Fruit fly (Drosophila melanogaster) whole organism, adult: Measurements from ENCODE around the gene CG11977.

Source experiments
- CG11617 ChIP-seq: fragments of 200-800 bp; sonication (Bioruptor generic); optimal IDR thresholded peaks from 2 replicates; lab custom pipeline; 2017; ENCODE audit warnings: mild to moderate bottlenecking, missing biosample characterization, missing genetic modification reagents, missing genetic modification characterization
- CG12768 ChIP-seq: fragments of 200-800 bp; sonication (Bioruptor generic); optimal IDR thresholded peaks from 2 replicates; lab custom pipeline; 2017; ENCODE audit warnings: missing biosample characterization, missing genetic modification characterization, mild to moderate bottlenecking, moderate library complexity, missing genetic modification reagents
- CG14711 ChIP-seq: fragments of 200-800 bp; sonication (Bioruptor generic); optimal IDR thresholded peaks from 2 replicates; lab custom pipeline; 2018; ENCODE audit warnings: missing biosample characterization, mild to moderate bottlenecking, missing genetic modification characterization, moderate library complexity
- CG1620 ChIP-seq: fragments of 200-800 bp; sonication (Bioruptor generic); optimal IDR thresholded peaks from 2 replicates; lab custom pipeline; 2016; ENCODE audit warnings: missing biosample characterization, missing genetic modification characterization
- CG33017 ChIP-seq: fragments of 200-800 bp; sonication (Bioruptor generic); optimal IDR thresholded peaks from 2 replicates; lab custom pipeline; 2018; ENCODE audit warnings: missing biosample characterization, mild to moderate bottlenecking, missing genetic modification characterization, moderate library complexity
- CG5204 ChIP-seq: fragments of 200-800 bp; sonication (Bioruptor generic); optimal IDR thresholded peaks from 2 replicates; lab custom pipeline; 2016; ENCODE audit warnings: missing biosample characterization, missing genetic modification characterization
- CG7045 ChIP-seq: fragments of 200-800 bp; sonication (Bioruptor generic); optimal IDR thresholded peaks from 2 replicates; lab custom pipeline; 2017; ENCODE audit warnings: missing biosample characterization, mild to moderate bottlenecking, missing genetic modification characterization
- CG7101 ChIP-seq: fragments of 200-800 bp; sonication (Bioruptor generic); optimal IDR thresholded peaks from 2 replicates; lab custom pipeline; 2018; ENCODE audit warnings: missing biosample characterization, mild to moderate bottlenecking, missing genetic modification characterization, moderate library complexity
- Clk ChIP-seq: fragments of 200-800 bp; sonication (Bioruptor generic); optimal IDR thresholded peaks from 2 replicates; lab custom pipeline; 2017; ENCODE audit warnings: missing biosample characterization, missing genetic modification characterization
- Crg-1 ChIP-seq: fragments of 200-800 bp; sonication (Bioruptor generic); optimal IDR thresholded peaks from 2 replicates; lab custom pipeline; 2016; ENCODE audit warnings: missing biosample characterization, missing genetic modification characterization
- Hr96 ChIP-seq: fragments of 200-800 bp; sonication (Bioruptor generic); optimal IDR thresholded peaks from 2 replicates; lab custom pipeline; 2016; ENCODE audit warnings: missing biosample characterization, missing genetic modification characterization
- Mnt ChIP-seq: fragments of 200-800 bp; sonication (Bioruptor generic); optimal IDR thresholded peaks from 2 replicates; lab custom pipeline; 2016; ENCODE audit warnings: missing biosample characterization, mild to moderate bottlenecking, missing genetic modification characterization
- bab1 ChIP-seq: fragments of 200-800 bp; sonication (Bioruptor generic); optimal IDR thresholded peaks from 3 replicates; lab custom pipeline; 2019; ENCODE audit warnings: missing biosample characterization, mild to moderate bottlenecking, missing genetic modification characterization, moderate library complexity
- cic ChIP-seq: fragments of 200-800 bp; sonication (Bioruptor generic); optimal IDR thresholded peaks from 2 replicates; lab custom pipeline; 2017; ENCODE audit warnings: missing biosample characterization, mild to moderate bottlenecking, missing genetic modification characterization, moderate library complexity
- cnc ChIP-seq, 2 experiments: fragments of >200 bp; optimal IDR thresholded peaks; 2 replicates each; lab custom pipeline; 2017
- kay ChIP-seq: fragments of 200-800 bp; sonication (Bioruptor generic); peaks from one replicate; lab custom pipeline; 2016; ENCODE audit warnings: missing biosample characterization, missing genetic modification characterization, borderline replicate concordance
- ovo ChIP-seq: fragments of 200-800 bp; sonication (Bioruptor generic); optimal IDR thresholded peaks from 2 replicates; lab custom pipeline; 2016; ENCODE audit warnings: missing biosample characterization, missing genetic modification characterization
- pad ChIP-seq: fragments of 200-800 bp; sonication (Bioruptor generic); optimal IDR thresholded peaks from 3 replicates; lab custom pipeline; 2017; ENCODE audit warnings: missing biosample characterization, missing genetic modification characterization, mild to moderate bottlenecking, moderate library complexity, missing genetic modification reagents
- tj ChIP-seq: fragments of 200-800 bp; sonication (Bioruptor generic); optimal IDR thresholded peaks from 3 replicates; lab custom pipeline; 2017; ENCODE audit warnings: missing biosample characterization, mild to moderate bottlenecking, missing genetic modification characterization, moderate library complexity
- toe ChIP-seq: fragments of 200-800 bp; sonication (Bioruptor generic); optimal IDR thresholded peaks from 2 replicates; lab custom pipeline; 2016; ENCODE audit warnings: missing biosample characterization, missing genetic modification characterization

Gene CG11977

dm6 chr3R:9011708-9012107 is 14.2 kb downstream of the CG11977 start:
- TF ChIP-seq CG12768 (peak; percentile 32), Hr96 (GFP tag; lab: Kevin White, UChicago) (no peak), Clk (peak; percentile 36), CG11617 (peak; percentile 64), pad (GFP tag; lab: Kevin White, UChicago) (peak; percentile 71), CG5204 (no peak), CG7101 (peak; percentile 52), cic (GFP tag; lab: Kevin White, UChicago) (peak; percentile 42), CG1620 (peak; percentile 20), toe (GFP tag; lab: Kevin White, UChicago) (no peak), kay (GFP tag; lab: Kevin White, UChicago) (no peak), CG14711 (peak; percentile 7), CG33017 (peak; percentile 25), Crg-1 (GFP tag; lab: Kevin White, UChicago) (peak; percentile 21), tj (GFP tag; lab: Kevin White, UChicago) (no peak), cnc (optimal IDR thresholded peaks at IDR 0.05; lab: Kevin White, UChicago) (no peak), Mnt (GFP tag; lab: Kevin White, UChicago) (peak; percentile 73), CG7045 (GFP tag; lab: Kevin White, UChicago) (no peak), bab1 (GFP tag; lab: Kevin White, UChicago) (no peak), ovo (GFP tag; lab: Kevin White, UChicago) (no peak)

DNA sequence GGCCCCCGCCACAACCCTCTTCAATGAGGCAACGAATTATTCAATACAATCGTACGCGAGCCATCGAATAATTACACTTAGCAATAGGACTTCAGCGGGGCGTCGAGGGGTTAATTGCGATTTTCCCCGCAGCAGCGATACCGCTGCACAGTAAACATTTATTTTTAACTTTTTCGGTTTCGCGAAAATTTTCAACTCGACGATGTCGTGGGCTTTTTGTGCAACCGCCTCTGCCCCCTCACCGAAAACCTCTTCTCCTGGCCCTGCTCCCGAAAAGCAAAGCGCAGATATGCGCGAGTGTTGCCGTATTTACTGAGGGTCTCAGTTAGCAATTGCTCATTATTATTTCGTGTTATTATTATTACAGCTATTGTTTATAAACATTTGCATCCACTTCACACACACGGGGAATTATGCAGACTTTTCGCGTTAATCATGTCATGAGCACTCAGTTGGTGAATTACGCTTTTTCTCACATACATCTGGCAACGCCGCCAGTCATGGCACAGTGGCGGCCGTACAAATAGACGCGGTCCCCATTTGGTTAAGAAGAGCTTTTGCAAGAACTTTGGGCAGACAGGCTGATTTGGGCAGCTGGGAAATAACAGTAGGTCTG is 16.4 kb downstream of the CG11977 start:
- TF ChIP-seq bab1 (GFP tag; lab: Kevin White, UChicago) (peak; percentile 71), cic (GFP tag; lab: Kevin White, UChicago) (peak; percentile 74), Hr96 (GFP tag; lab: Kevin White, UChicago) (no peak), Clk (peak; percentile 61), CG7045 (GFP tag; lab: Kevin White, UChicago) (peak; percentile 50), pad (GFP tag; lab: Kevin White, UChicago) (peak; percentile 93), CG1620 (peak; percentile 61), kay (GFP tag; lab: Kevin White, UChicago) (no peak), CG12768 (peak; percentile 18), CG14711 (peak; percentile 43), ovo (GFP tag; lab: Kevin White, UChicago) (no peak), CG33017 (peak; percentile 55), CG7101 (peak; percentile 49), CG5204 (no peak), cnc (optimal IDR thresholded peaks at IDR 0.05; lab: Kevin White, UChicago) (no peak), toe (GFP tag; lab: Kevin White, UChicago) (no peak), CG11617 (peak; percentile 82), Crg-1 (GFP tag; lab: Kevin White, UChicago) (peak; percentile 76), Mnt (GFP tag; lab: Kevin White, UChicago) (peak; percentile 84), tj (GFP tag; lab: Kevin White, UChicago) (peak; percentile 62)

DNA sequence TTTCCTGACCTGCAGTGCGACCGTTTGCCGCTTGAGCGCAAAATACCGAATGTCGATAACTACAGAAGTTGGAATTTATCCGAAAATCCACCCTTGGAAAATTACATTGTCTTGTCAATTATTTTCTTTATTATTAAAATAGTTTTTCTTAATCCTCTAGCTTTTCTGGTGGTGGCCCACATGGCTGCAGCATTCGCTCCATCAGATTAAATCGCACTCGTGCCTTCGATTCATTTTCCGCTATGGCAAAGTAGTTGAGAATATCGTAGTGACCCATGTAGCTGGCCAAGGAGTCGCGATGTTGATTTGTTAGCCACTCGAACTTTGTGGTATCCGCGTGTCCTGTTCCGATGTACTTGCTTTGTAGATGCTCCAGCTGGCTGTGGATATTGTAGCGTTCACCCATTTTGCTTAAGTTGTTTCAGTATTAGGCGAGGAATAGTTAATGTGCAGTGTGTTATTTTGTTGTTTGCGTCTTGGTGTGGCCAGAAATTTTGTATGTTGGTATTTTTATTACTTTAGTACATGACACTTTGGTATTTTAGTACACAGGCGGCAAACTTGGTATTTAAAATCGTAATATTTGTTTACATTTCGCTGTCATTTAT is 17.5 kb downstream of the CG11977 start, which contains the start of the genes Kcmf1, Sf3b5 and CG11986:
Gene Kcmf1, minus strand, starts transcription at position 51 of the 608 bp plus-strand sequence.
Gene Sf3b5, minus strand, starts transcription at position 483 of the 608 bp plus-strand sequence.
Gene CG11986, plus strand, starts transcription at position 588 of the 608 bp plus-strand sequence.
- no peak for TF ChIP-seq Crg-1 (GFP tag; lab: Kevin White, UChicago)
- no peak for TF ChIP-seq CG7101
- no peak for TF ChIP-seq CG11617
- TF ChIP-seq cnc (optimal IDR thresholded peaks at IDR 0.05; lab: Kevin White, UChicago): no peak
- no peak for TF ChIP-seq CG33017
- TF ChIP-seq CG12768: no peak
- TF ChIP-seq bab1 (GFP tag; lab: Kevin White, UChicago): no peak
- no peak for TF ChIP-seq Clk
- no peak for TF ChIP-seq CG5204
- TF ChIP-seq tj (GFP tag; lab: Kevin White, UChicago): no peak
- no peak for TF ChIP-seq CG1620
- TF ChIP-seq pad (GFP tag; lab: Kevin White, UChicago): no peak
- no peak for TF ChIP-seq Mnt (GFP tag; lab: Kevin White, UChicago)
- no peak for TF ChIP-seq CG7045 (GFP tag; lab: Kevin White, UChicago)
- TF ChIP-seq toe (GFP tag; lab: Kevin White, UChicago): no peak
- TF ChIP-seq kay (GFP tag; lab: Kevin White, UChicago): no peak
- no peak for TF ChIP-seq ovo (GFP tag; lab: Kevin White, UChicago)
- TF ChIP-seq Hr96 (GFP tag; lab: Kevin White, UChicago): no peak
- TF ChIP-seq cic (GFP tag; lab: Kevin White, UChicago): no peak

- TF ChIP-seq cnc (optimal IDR thresholded peaks at IDR 0.05; lab: Kevin White, UChicago): no peak
- peak; percentile 95 for TF ChIP-seq tj (GFP tag; lab: Kevin White, UChicago)
- no peak for TF ChIP-seq ovo (GFP tag; lab: Kevin White, UChicago)
- TF ChIP-seq CG7101: no peak
- no peak for TF ChIP-seq pad (GFP tag; lab: Kevin White, UChicago)
- no peak for TF ChIP-seq CG11617
- TF ChIP-seq kay (GFP tag; lab: Kevin White, UChicago): no peak
- TF ChIP-seq Mnt (GFP tag; lab: Kevin White, UChicago): no peak
- TF ChIP-seq toe (GFP tag; lab: Kevin White, UChicago): no peak
- TF ChIP-seq Crg-1 (GFP tag; lab: Kevin White, UChicago): no peak
- TF ChIP-seq Hr96 (GFP tag; lab: Kevin White, UChicago): no peak
- TF ChIP-seq cic (GFP tag; lab: Kevin White, UChicago): no peak
- peak; percentile 17 for TF ChIP-seq bab1 (GFP tag; lab: Kevin White, UChicago)
- no peak for TF ChIP-seq CG1620
- TF ChIP-seq CG7045 (GFP tag; lab: Kevin White, UChicago): no peak
- TF ChIP-seq Clk: no peak
Measured at dm6 chr3R:9016869-9017268, 19.4 kb downstream of the CG11977 start.

- TF ChIP-seq Crg-1 (GFP tag; lab: Kevin White, UChicago) (peak; percentile 14), Mnt (GFP tag; lab: Kevin White, UChicago) (peak; percentile 53), cnc (optimal IDR thresholded peaks at IDR 0.05; lab: Kevin White, UChicago) (no peak), CG11617 (peak; percentile 17), CG33017 (no peak), cic (GFP tag; lab: Kevin White, UChicago) (peak; percentile 44), CG14711 (no peak), CG7101 (peak; percentile 2), bab1 (GFP tag; lab: Kevin White, UChicago) (peak; percentile 65), tj (GFP tag; lab: Kevin White, UChicago) (peak; percentile 69), pad (GFP tag; lab: Kevin White, UChicago) (peak; percentile 16)
Measured at dm6 chr3R:9019689-9020138, 22.2 kb downstream of the CG11977 start, which contains the start of gene tgo. Gene tgo, minus strand, starts transcription at chr3R:9020022.
